Fruit fly (Drosophila melanogaster): Measurements from ENCODE around the gene Cpr67B.

The Cpr67B gene

dm6 chr3L:9426656-9427294 lies 22.2 kb downstream of the Cpr67B start, which contains the start of the genes Atat and Shc (continued):
- TF ChIP-seq caup (GFP tag; optimal IDR thresholded peaks at IDR 0.05; ENCODE audit: severe bottlenecking): peak; percentile 99
- TF ChIP-seq Myb (GFP tag; optimal IDR thresholded peaks at IDR 0.05): peak; percentile 96
- TF ChIP-seq Xrp1 (GFP tag; IDR thresholded peaks at IDR 0.05): peak; percentile 99
- TF ChIP-seq mam (GFP tag; optimal IDR thresholded peaks at IDR 0.05): peak; percentile 100
- peak; percentile 100 for TF ChIP-seq CG34422 (GFP tag; IDR thresholded peaks at IDR 0.05)
- peak; percentile 99 for TF ChIP-seq ase (GFP tag; IDR thresholded peaks at IDR 0.05)
- TF ChIP-seq Rx (GFP tag; IDR thresholded peaks at IDR 0.05): peak; percentile 99
- peak; percentile 89 for TF ChIP-seq D19A (tag; optimal IDR thresholded peaks at IDR 0.05)
- peak; percentile 100 for TF ChIP-seq tx (GFP tag; optimal IDR thresholded peaks at IDR 0.05)
- peak; percentile 98 for TF ChIP-seq CG1233 (GFP tag; optimal IDR thresholded peaks at IDR 0.05)
- TF ChIP-seq Fer3 (tag; optimal IDR thresholded peaks at IDR 0.05): peak; percentile 99
- TF ChIP-seq slou (GFP tag; optimal IDR thresholded peaks at IDR 0.05): peak; percentile 99
- peak; percentile 99 for TF ChIP-seq emc (GFP tag; optimal IDR thresholded peaks at IDR 0.05)
- TF ChIP-seq klu (GFP tag; IDR thresholded peaks at IDR 0.05): peak; percentile 100
- peak; percentile 100 for TF ChIP-seq esg (GFP tag; conservative IDR thresholded peaks at IDR 0.05)
- no peak for TF ChIP-seq hth (optimal IDR thresholded peaks at IDR 0.05)
- TF ChIP-seq bbx (GFP tag; IDR thresholded peaks at IDR 0.05; ENCODE audit: partially characterized antibody): peak; percentile 71; the same call in 1 of the 2 replicates
- peak; percentile 99 for TF ChIP-seq Gsc (GFP tag; IDR thresholded peaks at IDR 0.05)
- TF ChIP-seq sima (GFP tag; optimal IDR thresholded peaks at IDR 0.05): peak; percentile 98
- peak; percentile 93 for TF ChIP-seq CG17802 (tag; optimal IDR thresholded peaks at IDR 0.05)
- peak; percentile 99 for TF ChIP-seq C15 (GFP tag; IDR thresholded peaks at IDR 0.05)
- peak; percentile 98 for TF ChIP-seq Awh (GFP tag; IDR thresholded peaks at IDR 0.05)
- peak; percentile 91 for TF ChIP-seq CG14965 (GFP tag; optimal IDR thresholded peaks at IDR 0.05; ENCODE audit: borderline replicate concordance)
- TF ChIP-seq scrt (GFP tag; optimal IDR thresholded peaks at IDR 0.05): peak; percentile 94
- peak; percentile 99 for TF ChIP-seq tio (GFP tag; optimal IDR thresholded peaks at IDR 0.05)
- peak; percentile 94 for TF ChIP-seq CG8388 (GFP tag; optimal IDR thresholded peaks at IDR 0.05)
- TF ChIP-seq rib (GFP tag; IDR thresholded peaks at IDR 0.05): peak; percentile 99
- TF ChIP-seq Sry-δ (GFP tag; optimal IDR thresholded peaks at IDR 0.05): peak; percentile 100
- TF ChIP-seq NC2α (GFP tag; optimal IDR thresholded peaks at IDR 0.05): peak; percentile 98
- peak; percentile 80; the same call in 1 of the 2 replicates for TF ChIP-seq tna (GFP tag; IDR thresholded peaks at IDR 0.05; ENCODE audit: partially characterized antibody)
- TF ChIP-seq CG3065 (GFP tag; optimal IDR thresholded peaks at IDR 0.05): peak; percentile 98
- TF ChIP-seq Eip74EF (GFP tag; optimal IDR thresholded peaks at IDR 0.05): peak in 1 of 2 experiments; percentile 89
- peak; percentile 100 for TF ChIP-seq CG9215 (GFP tag; IDR thresholded peaks at IDR 0.05)
- TF ChIP-seq cwo (GFP tag; optimal IDR thresholded peaks at IDR 0.05): peak; percentile 96
- TF ChIP-seq B-H1 (GFP tag; IDR thresholded peaks at IDR 0.05): peak; percentile 99
- TF ChIP-seq CG6854 (GFP tag; optimal IDR thresholded peaks at IDR 0.05): peak; percentile 93
- peak; percentile 99 for TF ChIP-seq ci (GFP tag; IDR thresholded peaks at IDR 0.05)
- TF ChIP-seq grn (GFP tag; optimal IDR thresholded peaks at IDR 0.05): peak; percentile 87
- TF ChIP-seq Lhr (GFP tag; optimal IDR thresholded peaks at IDR 0.05): peak; percentile 98
- peak; percentile 98 for TF ChIP-seq PHDP (tag; optimal IDR thresholded peaks at IDR 0.05)
- peak; percentile 94 for TF ChIP-seq CG6654 (GFP tag; optimal IDR thresholded peaks at IDR 0.05)
- TF ChIP-seq Antp (GFP tag; optimal IDR thresholded peaks at IDR 0.05): peak; percentile 100
- TF ChIP-seq lilli (GFP tag; optimal IDR thresholded peaks at IDR 0.05): peak; percentile 100
- peak; percentile 90 for TF ChIP-seq CG30020 (tag; optimal IDR thresholded peaks at IDR 0.05)
- TF ChIP-seq CG17568 (GFP tag; optimal IDR thresholded peaks at IDR 0.05): peak; percentile 95
- peak; percentile 100 for TF ChIP-seq Gug (GFP tag; IDR thresholded peaks at IDR 0.05)
- TF ChIP-seq onecut (GFP tag; IDR thresholded peaks at IDR 0.05): peak; percentile 94
- no peak for TF ChIP-seq pita (GFP tag; optimal IDR thresholded peaks at IDR 0.05)
- peak; percentile 100 for TF ChIP-seq sob (GFP tag; IDR thresholded peaks at IDR 0.05)
- peak; percentile 93 for TF ChIP-seq inv (GFP tag; IDR thresholded peaks at IDR 0.05; ENCODE audit: partially characterized antibody)
